Fruit fly (Drosophila melanogaster) whole organism, embryonic: ENCODE measurements around the gene mRpL10.

Source experiments
- Antp ChIP-seq: fragments of 200-800 bp; sonication (Bioruptor generic); optimal IDR thresholded peaks from 3 replicates; lab custom pipeline; 2016; ENCODE audit warnings: missing biosample characterization, missing genetic modification characterization
- C15 ChIP-seq: fragments of 200-800 bp; sonication (Bioruptor generic); IDR thresholded peaks from 3 replicates; pipeline ENCODE4 v1.3.6; 2022; ENCODE audit warnings: missing biosample characterization, missing genetic modification characterization
- CG10209 ChIP-seq: fragments of 200-800 bp; sonication (Bioruptor generic); optimal IDR thresholded peaks from 3 replicates; lab custom pipeline; 2017; ENCODE audit warnings: missing biosample characterization, mild to moderate bottlenecking, missing genetic modification characterization, missing genetic modification reagents
- CG10565 ChIP-seq: fragments of 200-800 bp; sonication (Bioruptor generic); optimal IDR thresholded peaks from 3 replicates; lab custom pipeline; 2016; ENCODE audit warnings: missing biosample characterization, mild to moderate bottlenecking, missing genetic modification characterization
- CG12299 ChIP-seq: fragments of 200-800 bp; sonication (Bioruptor generic); optimal IDR thresholded peaks from 2 replicates; lab custom pipeline; 2018; ENCODE audit warnings: missing biosample characterization, mild to moderate bottlenecking, missing genetic modification characterization
- CG12744 ChIP-seq: fragments of 200-800 bp; sonication (Bioruptor generic); optimal IDR thresholded peaks from 2 replicates; lab custom pipeline; 2016; ENCODE audit warnings: missing biosample characterization, missing genetic modification characterization
- CG12769 ChIP-seq: fragments of 200-800 bp; sonication (Bioruptor generic); optimal IDR thresholded peaks from 2 replicates; lab custom pipeline; 2019; ENCODE audit warnings: missing biosample characterization, mild to moderate bottlenecking, missing genetic modification characterization, moderate library complexity
- CG13424 ChIP-seq: fragments of 200-800 bp; sonication (Bioruptor generic); optimal IDR thresholded peaks from 2 replicates; lab custom pipeline; 2019; ENCODE audit warnings: missing biosample characterization, mild to moderate bottlenecking, missing genetic modification characterization, moderate library complexity
- CG14710 ChIP-seq: fragments of 200-800 bp; sonication (Bioruptor generic); optimal IDR thresholded peaks from 3 replicates; lab custom pipeline; 2019; ENCODE audit warnings: missing biosample characterization, mild to moderate bottlenecking, missing genetic modification characterization, moderate library complexity
- CG1529 ChIP-seq: fragments of 200-800 bp; sonication (Bioruptor generic); optimal IDR thresholded peaks from 3 replicates; lab custom pipeline; 2018; ENCODE audit warnings: missing biosample characterization, missing genetic modification characterization
- CG15601 ChIP-seq: fragments of 200-800 bp; sonication (Bioruptor generic); optimal IDR thresholded peaks from 3 replicates; lab custom pipeline; 2019; ENCODE audit warnings: missing biosample characterization, mild to moderate bottlenecking, missing genetic modification characterization, moderate library complexity
- CG17359 ChIP-seq: fragments of 200-800 bp; sonication (Bioruptor generic); optimal IDR thresholded peaks from 3 replicates; lab custom pipeline; 2018; ENCODE audit warnings: missing biosample characterization, mild to moderate bottlenecking, missing genetic modification characterization, moderate library complexity
- CG18619 ChIP-seq: fragments of 200-800 bp; sonication (Bioruptor generic); optimal IDR thresholded peaks from 3 replicates; lab custom pipeline; 2017; ENCODE audit warnings: missing biosample characterization, mild to moderate bottlenecking, missing genetic modification characterization
- CG31388 ChIP-seq: fragments of 200-800 bp; sonication (Bioruptor generic); optimal IDR thresholded peaks from 2 replicates; lab custom pipeline; 2016; ENCODE audit warnings: missing biosample characterization, missing genetic modification characterization
- CG3847 ChIP-seq: fragments of 200-800 bp; sonication (Bioruptor generic); IDR thresholded peaks from 2 replicates; pipeline ENCODE4 v1.3.6; 2022; ENCODE audit warnings: missing biosample characterization, missing genetic modification characterization
- CG43689 ChIP-seq: fragments of 200-800 bp; sonication (Bioruptor generic); IDR thresholded peaks from 2 replicates; pipeline ENCODE4 v1.3.6; 2022; ENCODE audit warnings: missing biosample characterization, missing genetic modification characterization
- CG4404 ChIP-seq: fragments of 200-800 bp; sonication (Bioruptor generic); IDR thresholded peaks from 2 replicates; pipeline ENCODE4 v1.3.6; 2022; ENCODE audit warnings: missing biosample characterization, missing genetic modification characterization
- CG6765 ChIP-seq: fragments of 200-800 bp; sonication (Bioruptor generic); optimal IDR thresholded peaks from 3 replicates; lab custom pipeline; 2017; ENCODE audit warnings: missing biosample characterization, mild to moderate bottlenecking, missing genetic modification characterization
- CG7357 ChIP-seq: fragments of 200-800 bp; sonication (Bioruptor generic); IDR thresholded peaks from 3 replicates; pipeline ENCODE4 v1.3.6; 2022; ENCODE audit warnings: missing biosample characterization, missing genetic modification characterization
- CG7928 ChIP-seq: fragments of 200-800 bp; sonication (Bioruptor generic); optimal IDR thresholded peaks from 2 replicates; lab custom pipeline; 2017; ENCODE audit warnings: missing biosample characterization, mild to moderate bottlenecking, missing genetic modification characterization
- CG8290 ChIP-seq, 3 experiments: fragments of 200-800 bp; sonication (Bioruptor generic); optimal IDR thresholded peaks; 2 replicates each; lab custom pipeline; 2016 to 2019; ENCODE audit warnings: missing biosample characterization in 3 of 3, missing genetic modification characterization in 3 of 3, mild to moderate bottlenecking in 2 of 3, moderate library complexity in 1 of 3
- CG8359 ChIP-seq: fragments of 200-800 bp; sonication (Bioruptor generic); optimal IDR thresholded peaks from 2 replicates; lab custom pipeline; 2017; ENCODE audit warnings: missing biosample characterization, mild to moderate bottlenecking, missing genetic modification characterization, borderline replicate concordance
- Eip74EF ChIP-seq, 2 experiments: fragments of 200-800 bp in 1 of 2; fragments of >200 bp in 1 of 2; sonication (Bioruptor generic) in 1 of 2; optimal IDR thresholded peaks; 2 replicates each; lab custom pipeline; 2017 to 2019; ENCODE audit warnings: missing biosample characterization in 2 of 2, missing genetic modification characterization in 2 of 2, mild to moderate bottlenecking in 1 of 2, moderate library complexity in 1 of 2
- Fer3 ChIP-seq: fragments of 200-800 bp; sonication (Bioruptor generic); optimal IDR thresholded peaks from 2 replicates; lab custom pipeline; 2018; ENCODE audit warnings: missing biosample characterization, mild to moderate bottlenecking, missing genetic modification characterization, moderate library complexity
- H15 ChIP-seq: fragments of 200-800 bp; sonication (Bioruptor generic); IDR thresholded peaks from 3 replicates; pipeline ENCODE4 v1.3.6; 2022; ENCODE audit warnings: missing biosample characterization, missing genetic modification characterization
- HLH3B ChIP-seq: fragments of 200-800 bp; sonication (Bioruptor generic); IDR thresholded peaks from 2 replicates; pipeline ENCODE4 v1.3.6; 2022; ENCODE audit warnings: missing biosample characterization, missing genetic modification characterization
- Hmr ChIP-seq: fragments of 200-800 bp; sonication (Bioruptor generic); optimal IDR thresholded peaks from 3 replicates; lab custom pipeline; 2017; ENCODE audit warnings: mild to moderate bottlenecking, missing biosample characterization, missing genetic modification reagents, missing genetic modification characterization
- Hsf ChIP-seq: fragments of 200-800 bp; sonication (Bioruptor generic); optimal IDR thresholded peaks from 3 replicates; lab custom pipeline; 2016; ENCODE audit warnings: missing biosample characterization, missing genetic modification characterization
- MBD-R2 ChIP-seq: fragments of 200-800 bp; sonication (Bioruptor generic); IDR thresholded peaks from 2 replicates; pipeline ENCODE4 v1.3.6; 2022; ENCODE audit warnings: missing biosample characterization, missing genetic modification characterization
- Oaz ChIP-seq: fragments of 200-800 bp; sonication (Bioruptor generic); IDR thresholded peaks from 2 replicates; pipeline ENCODE4 v1.3.6; 2022; ENCODE audit warnings: missing biosample characterization, missing genetic modification characterization
- PHDP ChIP-seq: fragments of 200-800 bp; sonication (Bioruptor generic); optimal IDR thresholded peaks from 3 replicates; lab custom pipeline; 2018; ENCODE audit warnings: missing biosample characterization, mild to moderate bottlenecking, missing genetic modification characterization, moderate library complexity
- Scr ChIP-seq: fragments of 200-800 bp; sonication (Bioruptor generic); IDR thresholded peaks from 2 replicates; pipeline ENCODE4 v1.3.6; 2022; ENCODE audit warnings: missing biosample characterization, missing genetic modification characterization; ENCODE audit not compliant: partially characterized antibody
- Tbp ChIP-seq: fragments of >200 bp; optimal IDR thresholded peaks from 2 replicates; lab custom pipeline; 2018; ENCODE audit warnings: missing biosample characterization, missing genetic modification characterization
- Vsx1 ChIP-seq: fragments of 200-800 bp; sonication (Bioruptor generic); optimal IDR thresholded peaks from 2 replicates; lab custom pipeline; 2017; ENCODE audit warnings: missing biosample characterization, mild to moderate bottlenecking, missing genetic modification characterization, missing genetic modification reagents
- ab ChIP-seq: fragments of 200-800 bp; sonication (Bioruptor generic); optimal IDR thresholded peaks from 2 replicates; lab custom pipeline; 2016; ENCODE audit warnings: missing biosample characterization, missing genetic modification characterization
- chn ChIP-seq: fragments of 200-800 bp; sonication (Bioruptor generic); optimal IDR thresholded peaks from 2 replicates; lab custom pipeline; 2016; ENCODE audit warnings: missing biosample characterization, missing genetic modification characterization
- en ChIP-seq: fragments of 200-800 bp; sonication (Bioruptor generic); optimal IDR thresholded peaks from 2 replicates; lab custom pipeline; 2016; ENCODE audit warnings: missing biosample characterization, missing genetic modification characterization
- gem ChIP-seq: fragments of 200-800 bp; sonication (Bioruptor generic); optimal IDR thresholded peaks from 2 replicates; lab custom pipeline; 2019; ENCODE audit warnings: missing biosample characterization, mild to moderate bottlenecking, missing genetic modification characterization, moderate library complexity
- grn ChIP-seq: fragments of 200-800 bp; sonication (Bioruptor generic); optimal IDR thresholded peaks from 3 replicates; lab custom pipeline; 2017; ENCODE audit warnings: missing biosample characterization, missing genetic modification characterization
- hbn ChIP-seq: fragments of 200-800 bp; sonication (Bioruptor generic); IDR thresholded peaks from 2 replicates; pipeline ENCODE4 v1.3.6; 2022; ENCODE audit warnings: missing biosample characterization, missing genetic modification characterization; ENCODE audit not compliant: partially characterized antibody
- mam ChIP-seq: fragments of 200-800 bp; sonication (Bioruptor generic); optimal IDR thresholded peaks from 3 replicates; lab custom pipeline; 2016; ENCODE audit warnings: missing biosample characterization, missing genetic modification characterization
- mirr ChIP-seq: fragments of 200-800 bp; sonication (Bioruptor generic); optimal IDR thresholded peaks from 3 replicates; lab custom pipeline; 2018; ENCODE audit warnings: missing biosample characterization, mild to moderate bottlenecking, missing genetic modification characterization
- pho ChIP-seq: fragments of 200-800 bp; sonication (Bioruptor generic); optimal IDR thresholded peaks from 2 replicates; lab custom pipeline; 2016; ENCODE audit warnings: missing biosample characterization, missing genetic modification characterization
- phol ChIP-seq: fragments of 200-800 bp; sonication (Bioruptor generic); optimal IDR thresholded peaks from 3 replicates; lab custom pipeline; 2018; ENCODE audit warnings: missing biosample characterization, mild to moderate bottlenecking, missing genetic modification characterization, moderate library complexity
- pnt ChIP-seq: fragments of 200-800 bp; sonication (Bioruptor generic); optimal IDR thresholded peaks from 3 replicates; lab custom pipeline; 2016; ENCODE audit warnings: missing biosample characterization, missing genetic modification characterization
- prd ChIP-seq, 3 experiments: fragments of >200 bp in 2 of 3; fragments of 200-800 bp in 1 of 3; sonication (Bioruptor generic) in 1 of 3; optimal IDR thresholded peaks in 2 of 3; IDR thresholded peaks in 1 of 3; 2 replicates in 2 of 3; 3 replicates in 1 of 3; pipeline versions ENCODE4 v1.3.6 to Lab custom; 2017 to 2022; ENCODE audit warnings: missing biosample characterization in 1 of 3, missing genetic modification characterization in 1 of 3
- psq ChIP-seq: fragments of 200-800 bp; sonication (Bioruptor generic); optimal IDR thresholded peaks from 2 replicates; lab custom pipeline; 2017; ENCODE audit warnings: missing biosample characterization, missing genetic modification characterization
- slp2 ChIP-seq: fragments of 200-800 bp; sonication (Bioruptor generic); optimal IDR thresholded peaks from 2 replicates; lab custom pipeline; 2016; ENCODE audit warnings: missing biosample characterization, missing genetic modification characterization
- stc ChIP-seq: fragments of 200-800 bp; sonication (Bioruptor generic); IDR thresholded peaks from 2 replicates; pipeline ENCODE4 v1.3.6; 2022; ENCODE audit warnings: missing biosample characterization, missing genetic modification characterization
- zen2 ChIP-seq: fragments of 200-800 bp; sonication (Bioruptor generic); IDR thresholded peaks from 3 replicates; pipeline ENCODE4 v1.3.6; 2022; ENCODE audit warnings: missing biosample characterization, missing genetic modification characterization; ENCODE audit not compliant: partially characterized antibody

mRpL10 gene

dm6 chr2L:252174-252573 lies 48.6 kb downstream of the mRpL10 start, which contains the start of gene Rpp30 (continued):
- TF ChIP-seq pho (GFP tag; lab: Kevin White, UChicago) (no peak), Eip74EF (GFP tag; optimal IDR thresholded peaks at IDR 0.05; lab: Kevin White, UChicago) (no peak), CG8359 (GFP tag; lab: Kevin White, UChicago) (no peak), Oaz (GFP tag; lab: Robert Waterston, UW) (no peak), CG3847 (peak; percentile 65), prd (optimal IDR thresholded peaks at IDR 0.05; lab: Kevin White, UChicago) (no peak), prd (GFP tag; IDR thresholded peaks at IDR 0.05; lab: Robert Waterston, UW) (no peak), CG7357 (GFP tag; lab: Robert Waterston, UW) (no peak), gem (no peak), CG17359 (tag; lab: Kevin White, UChicago) (peak; percentile 57), Antp (no peak), slp2 (GFP tag; lab: Kevin White, UChicago) (no peak), Fer3 (tag; lab: Kevin White, UChicago) (no peak), CG43689 (GFP tag; lab: Robert Waterston, UW) (no peak), CG13424 (no peak), PHDP (no peak), HLH3B (GFP tag; lab: Robert Waterston, UW) (no peak; the same call in 1 of the 2 replicates), ab (no peak), pnt (GFP tag; lab: Kevin White, UChicago) (no peak), psq (GFP tag; lab: Kevin White, UChicago) (no peak), mirr (GFP tag; lab: Kevin White, UChicago) (no peak), en (no peak), mam (GFP tag; lab: Kevin White, UChicago) (no peak), CG10209 (GFP tag; lab: Kevin White, UChicago) (no peak), CG12769 (no peak), CG15601 (tag; lab: Kevin White, UChicago) (peak; percentile 53), CG10565 (no peak), CG1529 (no peak), CG4404 (GFP tag; lab: Robert Waterston, UW) (no peak), CG7928 (GFP tag; lab: Kevin White, UChicago) (no peak), grn (GFP tag; lab: Kevin White, UChicago) (no peak), Vsx1 (GFP tag; lab: Kevin White, UChicago) (no peak), CG12744 (GFP tag; lab: Kevin White, UChicago) (no peak), chn (GFP tag; lab: Kevin White, UChicago) (no peak), MBD-R2 (GFP tag; lab: Robert Waterston, UW) (peak; percentile 95), Hsf (GFP tag; lab: Kevin White, UChicago) (no peak), Tbp (GFP tag; lab: Kevin White, UChicago) (no peak), CG14710 (tag; lab: Kevin White, UChicago) (peak; percentile 28), Scr (GFP tag; lab: Robert Waterston, UW) (peak; percentile 22; the same call in 1 of the 2 replicates), C15 (no peak), phol (tag; lab: Kevin White, UChicago) (peak; percentile 38), H15 (no peak), zen2 (GFP tag; lab: Robert Waterston, UW) (0 out of 3 replicates have a peak, but pooled peaks have one; percentile 3), CG31388 (GFP tag; lab: Kevin White, UChicago) (no peak), CG6765 (GFP tag; lab: Kevin White, UChicago) (no peak), CG12299 (tag; lab: Kevin White, UChicago) (no peak), CG8290 (GFP tag; optimal IDR thresholded peaks at IDR 0.05; lab: Kevin White, UChicago) (no peak), CG8290 (tag; optimal IDR thresholded peaks at IDR 0.05; lab: Kevin White, UChicago) (no peak), hbn (GFP tag; lab: Robert Waterston, UW) (no peak), CG18619 (GFP tag; lab: Kevin White, UChicago) (no peak), Hmr (no peak), stc (no peak)
